Fruit fly (Drosophila melanogaster) whole organism, wandering third instar larva: Measurements from ENCODE around the gene BuGZ.

Experiments used
- Dif ChIP-seq: fragments of 200-275, 200-300 bp; sonication (Bioruptor generic); optimal IDR thresholded peaks from 2 replicates; lab custom pipeline; 2018; ENCODE audit warnings: missing biosample characterization, missing genetic modification characterization; ENCODE audit not compliant: partially characterized antibody
- Hr83 ChIP-seq: fragments of 200-300 bp; sonication (Bioruptor generic); optimal IDR thresholded peaks from 2 replicates; lab custom pipeline; 2016; ENCODE audit warnings: missing biosample characterization, mild to moderate bottlenecking, missing genetic modification characterization, moderate library complexity; ENCODE audit not compliant: poor library complexity, severe bottlenecking
- Myc ChIP-seq: fragments of >200 bp; optimal IDR thresholded peaks from 2 replicates; lab custom pipeline; 2017
- br ChIP-seq: fragments of 200-800 bp; sonication (Bioruptor generic); optimal IDR thresholded peaks from 2 replicates; lab custom pipeline; 2016; ENCODE audit warnings: missing biosample characterization, missing genetic modification characterization
- dl ChIP-seq, 2 experiments: fragments of 175-275, 200-275 bp in 1 of 2; fragments of 200-275 bp in 1 of 2; sonication (Bioruptor generic); optimal IDR thresholded peaks; lab custom pipeline; 2018; ENCODE audit warnings: mild to moderate bottlenecking in 2 of 2, missing biosample characterization in 2 of 2, missing genetic modification characterization in 2 of 2, moderate library complexity in 2 of 2; ENCODE audit not compliant: partially characterized antibody in 2 of 2, insufficient read depth in 1 of 2
- h ChIP-seq: fragments of 200-800 bp; sonication (Bioruptor generic); optimal IDR thresholded peaks from 3 replicates; lab custom pipeline; 2016; ENCODE audit warnings: missing biosample characterization, mild to moderate bottlenecking, missing genetic modification characterization
- psq ChIP-seq: fragments of 200-800 bp; sonication (Bioruptor generic); optimal IDR thresholded peaks from 3 replicates; lab custom pipeline; 2017; ENCODE audit warnings: missing biosample characterization, mild to moderate bottlenecking, missing genetic modification characterization, moderate library complexity

DNA sequence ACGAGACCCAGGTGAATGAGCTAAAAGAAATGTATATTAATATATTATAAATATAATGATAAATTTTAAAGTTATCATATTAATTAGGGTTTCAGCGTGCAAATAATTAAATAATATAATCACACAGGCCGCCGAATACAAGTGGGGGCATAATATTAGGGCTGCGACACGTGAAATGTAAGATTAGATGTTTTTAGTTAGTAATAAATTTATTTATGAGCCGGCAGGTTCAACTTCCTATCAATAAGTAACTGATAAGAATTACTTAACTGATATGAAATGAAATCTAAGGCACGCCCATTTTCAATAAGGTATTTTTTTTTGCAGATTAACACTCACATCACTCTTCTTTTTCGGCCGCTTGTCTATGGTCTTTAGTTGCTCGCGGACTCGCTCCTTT is 46.7 kb downstream of the BuGZ start:
- TF ChIP-seq br: no peak
- no peak for TF ChIP-seq psq (GFP tag; lab: Kevin White, UChicago)
- no peak for TF ChIP-seq Hr83 (GFP tag; lab: Kevin White, UChicago)
- no peak for TF ChIP-seq Dif (GFP tag; lab: Kevin White, UChicago)
- no peak for TF ChIP-seq dl (GFP tag; optimal IDR thresholded peaks at IDR 0.05; lab: Kevin White, UChicago; ENCODE audit: insufficient read depth in 1 of 2, partially characterized antibody in 2 of 2)
- no peak for TF ChIP-seq h (GFP tag; lab: Kevin White, UChicago)
- TF ChIP-seq Myc (lab: Kevin White, UChicago): no peak
